Worm (Caenorhabditis elegans): Measurements from ENCODE around the gene wbp-2.

- no peak for TF ChIP-seq snpc-4 (tag; optimal IDR thresholded peaks at IDR 0.05)
- no peak for TF ChIP-seq ama-1 (optimal IDR thresholded peaks at IDR 0.05)
- TF ChIP-seq lin-15B (tag; optimal IDR thresholded peaks at IDR 0.05), result no peak
- TF ChIP-seq ztf-11 (tag; optimal IDR thresholded peaks at IDR 0.05), result no peak
- no peak for TF ChIP-seq lin-35 (GFP tag; optimal IDR thresholded peaks at IDR 0.05)
- TF ChIP-seq ceh-88 (GFP tag; IDR thresholded peaks at IDR 0.05), result no peak
- no peak for TF ChIP-seq nhr-237 (tag; optimal IDR thresholded peaks at IDR 0.05)
- no peak for TF ChIP-seq nhr-77 (tag; optimal IDR thresholded peaks at IDR 0.05)
- TF ChIP-seq hpl-2 (GFP tag; optimal IDR thresholded peaks at IDR 0.05), result no peak
- no peak for TF ChIP-seq elt-3 (tag; optimal IDR thresholded peaks at IDR 0.05)
- no peak for TF ChIP-seq egl-27 (tag; optimal IDR thresholded peaks at IDR 0.05)
These were observed 33.9 kb upstream of the wbp-2 start, which contains the start of gene C01G6.9 for ce11 chrII:9295678-9296077.
